Fruit fly (Drosophila melanogaster) whole organism, prepupa: ENCODE data around the gene Rsod.

Experiments
- CG1621 ChIP-seq: fragments of 200-800 bp; sonication (Bioruptor generic); optimal IDR thresholded peaks from 3 replicates; lab custom pipeline; 2018; ENCODE audit warnings: missing biosample characterization, mild to moderate bottlenecking, missing genetic modification characterization
- Gug ChIP-seq: fragments of 200-800 bp; sonication (Bioruptor generic); IDR thresholded peaks from 2 replicates; pipeline ENCODE4 v1.3.6; 2022; ENCODE audit warnings: missing biosample characterization, missing genetic modification characterization
- OdsH ChIP-seq: fragments of 200-800 bp; sonication (Bioruptor generic); optimal IDR thresholded peaks from 3 replicates; lab custom pipeline; 2016; ENCODE audit warnings: missing biosample characterization, missing genetic modification characterization
- acj6 ChIP-seq: fragments of 200-800 bp; sonication (Bioruptor generic); optimal IDR thresholded peaks from 3 replicates; lab custom pipeline; 2016; ENCODE audit warnings: missing biosample characterization, missing genetic modification characterization
- fd85E ChIP-seq: fragments of 200-800 bp; sonication (Bioruptor generic); optimal IDR thresholded peaks from 3 replicates; lab custom pipeline; 2016; ENCODE audit warnings: missing biosample characterization, missing genetic modification characterization
- salr ChIP-seq, 2 experiments: fragments of 200-800 bp; sonication (Bioruptor generic); optimal IDR thresholded peaks; 3 replicates each; lab custom pipeline; 2016 to 2018; ENCODE audit warnings: missing biosample characterization in 2 of 2, missing genetic modification characterization in 2 of 2, mild to moderate bottlenecking in 1 of 2

- TF ChIP-seq fd85E (GFP tag; lab: Kevin White, UChicago) (no peak), salr (GFP tag; optimal IDR thresholded peaks at IDR 0.05; lab: Kevin White, UChicago) (no peak), acj6 (GFP tag; lab: Kevin White, UChicago) (no peak), CG1621 (tag; lab: Kevin White, UChicago) (no peak), OdsH (GFP tag; lab: Kevin White, UChicago) (no peak), Gug (no peak)
Observed at dm6 chr3R:30204004-30204603, 33.1 kb upstream of the Rsod start.
